Fruit fly (Drosophila melanogaster) whole organism, embryonic: Measurements from ENCODE around the gene Oamb.
A peak's percentile ranks its signal among the peaks of the same experiment; 100 is the strongest.

Source experiments
- Adf1 ChIP-seq: fragments of 200-800 bp; sonication (Bioruptor generic); IDR thresholded peaks from 2 replicates; pipeline ENCODE4 v1.3.6; 2022; ENCODE audit warnings: missing biosample characterization, missing genetic modification characterization
- CG10209 ChIP-seq: fragments of 200-800 bp; sonication (Bioruptor generic); optimal IDR thresholded peaks from 3 replicates; lab custom pipeline; 2017; ENCODE audit warnings: missing biosample characterization, mild to moderate bottlenecking, missing genetic modification characterization, missing genetic modification reagents
- CG11085 ChIP-seq: fragments of 200-800 bp; sonication (Bioruptor generic); IDR thresholded peaks from 2 replicates; pipeline ENCODE4 v1.3.6; 2022; ENCODE audit warnings: missing biosample characterization, missing genetic modification characterization
- CG11695 ChIP-seq: fragments of 200-800 bp; sonication (Bioruptor generic); IDR thresholded peaks from 3 replicates; pipeline ENCODE4 v1.3.6; 2022; ENCODE audit warnings: missing biosample characterization, missing genetic modification characterization
- CG12155 ChIP-seq: fragments of 200-800 bp; sonication (Bioruptor generic); optimal IDR thresholded peaks from 3 replicates; lab custom pipeline; 2016; ENCODE audit warnings: missing biosample characterization, missing genetic modification characterization
- CG13123 ChIP-seq: fragments of 200-800 bp; sonication (Bioruptor generic); optimal IDR thresholded peaks from 2 replicates; lab custom pipeline; 2016; ENCODE audit warnings: missing biosample characterization, missing genetic modification characterization
- CG13894 ChIP-seq: fragments of 200-800 bp; sonication (Bioruptor generic); optimal IDR thresholded peaks from 3 replicates; lab custom pipeline; 2018; ENCODE audit warnings: missing biosample characterization, mild to moderate bottlenecking, missing genetic modification characterization, moderate library complexity
- CG1529 ChIP-seq: fragments of 200-800 bp; sonication (Bioruptor generic); optimal IDR thresholded peaks from 3 replicates; lab custom pipeline; 2018; ENCODE audit warnings: missing biosample characterization, missing genetic modification characterization
- CG15479 ChIP-seq: fragments of 200-800 bp; sonication (Bioruptor generic); optimal IDR thresholded peaks from 3 replicates; lab custom pipeline; 2019; ENCODE audit warnings: missing biosample characterization, mild to moderate bottlenecking, missing genetic modification characterization, moderate library complexity
- CG18764 ChIP-seq: fragments of 200-800 bp; sonication (Bioruptor generic); optimal IDR thresholded peaks from 3 replicates; lab custom pipeline; 2016; ENCODE audit warnings: missing biosample characterization, missing genetic modification characterization
- CG3065 ChIP-seq: fragments of 200-800 bp; sonication (Bioruptor generic); optimal IDR thresholded peaks from 2 replicates; lab custom pipeline; 2016; ENCODE audit warnings: missing biosample characterization, missing genetic modification characterization
- CG32532 ChIP-seq: fragments of 200-800 bp; sonication (Bioruptor generic); IDR thresholded peaks from 2 replicates; pipeline ENCODE4 v1.3.6; 2022; ENCODE audit warnings: missing biosample characterization, missing genetic modification characterization
- CG4820 ChIP-seq: fragments of 200-800 bp; sonication (Bioruptor generic); optimal IDR thresholded peaks from 3 replicates; lab custom pipeline; 2016; ENCODE audit warnings: missing biosample characterization, missing genetic modification characterization
- CG6689 ChIP-seq: fragments of 200-800 bp; sonication (Bioruptor generic); IDR thresholded peaks from 2 replicates; pipeline ENCODE4 v1.3.6; 2022; ENCODE audit warnings: missing biosample characterization, missing genetic modification characterization
- CG7963 ChIP-seq: fragments of 200-800 bp; sonication (Bioruptor generic); IDR thresholded peaks from 3 replicates; pipeline ENCODE4 v1.3.6; 2022; ENCODE audit warnings: missing biosample characterization, missing genetic modification characterization; ENCODE audit not compliant: partially characterized antibody
- CG8290 ChIP-seq, 3 experiments: fragments of 200-800 bp; sonication (Bioruptor generic); optimal IDR thresholded peaks; 2 replicates each; lab custom pipeline; 2016 to 2019; ENCODE audit warnings: missing biosample characterization in 3 of 3, missing genetic modification characterization in 3 of 3, mild to moderate bottlenecking in 2 of 3, moderate library complexity in 1 of 3
- Deaf1 ChIP-seq: fragments of 200-800 bp; optimal IDR thresholded peaks from 3 replicates; lab custom pipeline; 2019; ENCODE audit warnings: missing biosample characterization, mild to moderate bottlenecking, missing genetic modification characterization, moderate library complexity
- Drgx ChIP-seq: fragments of 200-800 bp; sonication (Bioruptor generic); IDR thresholded peaks from 2 replicates; pipeline ENCODE4 v1.3.6; 2022; ENCODE audit warnings: missing biosample characterization, missing genetic modification characterization
- HLH54F ChIP-seq: fragments of 200-800 bp; sonication (Bioruptor generic); optimal IDR thresholded peaks from 3 replicates; lab custom pipeline; 2016; ENCODE audit warnings: missing biosample characterization, missing genetic modification characterization
- Hr3 ChIP-seq: fragments of 200-800 bp; sonication (Bioruptor generic); optimal IDR thresholded peaks from 3 replicates; lab custom pipeline; 2016; ENCODE audit warnings: missing biosample characterization, missing genetic modification characterization
- Hsf ChIP-seq: fragments of 200-800 bp; sonication (Bioruptor generic); optimal IDR thresholded peaks from 3 replicates; lab custom pipeline; 2016; ENCODE audit warnings: missing biosample characterization, missing genetic modification characterization
- Jarid2 ChIP-seq: fragments of 200-800 bp; sonication (Bioruptor generic); optimal IDR thresholded peaks from 3 replicates; lab custom pipeline; 2017; ENCODE audit warnings: mild to moderate bottlenecking, missing biosample characterization, missing genetic modification reagents, missing genetic modification characterization
- MBD-R2 ChIP-seq: fragments of 200-800 bp; sonication (Bioruptor generic); IDR thresholded peaks from 2 replicates; pipeline ENCODE4 v1.3.6; 2022; ENCODE audit warnings: missing biosample characterization, missing genetic modification characterization
- MTF-1 ChIP-seq: fragments of 200-800 bp; sonication (Bioruptor generic); optimal IDR thresholded peaks from 2 replicates; lab custom pipeline; 2018; ENCODE audit warnings: missing biosample characterization, mild to moderate bottlenecking, missing genetic modification characterization, borderline replicate concordance
- Meics ChIP-seq: fragments of 200-800 bp; sonication (Bioruptor generic); optimal IDR thresholded peaks from 2 replicates; lab custom pipeline; 2017; ENCODE audit warnings: missing biosample characterization, mild to moderate bottlenecking, missing genetic modification characterization
- Opbp ChIP-seq: fragments of 200-800 bp; sonication (Bioruptor generic); IDR thresholded peaks from 3 replicates; pipeline ENCODE4 v1.3.6; 2022; ENCODE audit warnings: missing biosample characterization, missing genetic modification characterization; ENCODE audit not compliant: partially characterized antibody
- Spps ChIP-seq: fragments of 200-800 bp; sonication (Bioruptor generic); optimal IDR thresholded peaks from 2 replicates; lab custom pipeline; 2018; ENCODE audit warnings: missing biosample characterization, mild to moderate bottlenecking, missing genetic modification characterization
- Tbp ChIP-seq: fragments of >200 bp; optimal IDR thresholded peaks from 2 replicates; lab custom pipeline; 2018; ENCODE audit warnings: missing biosample characterization, missing genetic modification characterization
- ab ChIP-seq: fragments of 200-800 bp; sonication (Bioruptor generic); optimal IDR thresholded peaks from 2 replicates; lab custom pipeline; 2016; ENCODE audit warnings: missing biosample characterization, missing genetic modification characterization
- abd-A ChIP-seq: fragments of 200-800 bp; sonication (Bioruptor generic); optimal IDR thresholded peaks from 3 replicates; lab custom pipeline; 2019; ENCODE audit warnings: missing biosample characterization, mild to moderate bottlenecking, missing genetic modification characterization, moderate library complexity
- amos ChIP-seq: fragments of 200-800 bp; sonication (Bioruptor generic); IDR thresholded peaks from 2 replicates; pipeline ENCODE4 v1.3.6; 2022; ENCODE audit warnings: missing biosample characterization, missing genetic modification characterization; ENCODE audit not compliant: partially characterized antibody
- bbx ChIP-seq: fragments of 200-800 bp; sonication (Bioruptor generic); IDR thresholded peaks from 2 replicates; pipeline ENCODE4 v1.3.6; 2022; ENCODE audit warnings: missing biosample characterization, missing genetic modification characterization; ENCODE audit not compliant: partially characterized antibody
- bsh ChIP-seq, 2 experiments: fragments of 200-800 bp; sonication (Bioruptor generic); optimal IDR thresholded peaks; 2 replicates each; lab custom pipeline; 2017 to 2018; ENCODE audit warnings: mild to moderate bottlenecking in 2 of 2, missing biosample characterization in 2 of 2, missing genetic modification characterization in 2 of 2, moderate library complexity in 1 of 2
- chif ChIP-seq, 2 experiments: fragments of 200-800 bp; sonication (Bioruptor generic); optimal IDR thresholded peaks; 3 replicates each; lab custom pipeline; 2016; ENCODE audit warnings: missing biosample characterization in 2 of 2, missing genetic modification characterization in 2 of 2
- corto ChIP-seq: fragments of 200-800 bp; sonication (Bioruptor generic); optimal IDR thresholded peaks from 2 replicates; lab custom pipeline; 2016; ENCODE audit warnings: missing biosample characterization, mild to moderate bottlenecking, missing genetic modification characterization, moderate library complexity
- ftz-f1 ChIP-seq: fragments of 200-800 bp; sonication (Bioruptor generic); optimal IDR thresholded peaks from 2 replicates; lab custom pipeline; 2016; ENCODE audit warnings: missing biosample characterization, missing genetic modification characterization
- gcm2 ChIP-seq: fragments of 200-800 bp; sonication (Bioruptor generic); optimal IDR thresholded peaks from 2 replicates; lab custom pipeline; 2016; ENCODE audit warnings: missing biosample characterization, missing genetic modification characterization
- kay ChIP-seq: fragments of 200-800 bp; sonication (Bioruptor generic); optimal IDR thresholded peaks from 2 replicates; lab custom pipeline; 2016; ENCODE audit warnings: missing biosample characterization, missing genetic modification characterization
- lbe ChIP-seq: fragments of 200-800 bp; sonication (Bioruptor generic); optimal IDR thresholded peaks from 2 replicates; lab custom pipeline; 2016; ENCODE audit warnings: missing biosample characterization, mild to moderate bottlenecking, missing genetic modification characterization
- lilli ChIP-seq: fragments of 200-800 bp; sonication (Bioruptor generic); optimal IDR thresholded peaks from 3 replicates; lab custom pipeline; 2016; ENCODE audit warnings: missing biosample characterization, missing genetic modification characterization
- odd ChIP-seq: fragments of 200-800 bp; sonication (Bioruptor generic); optimal IDR thresholded peaks from 2 replicates; lab custom pipeline; 2017; ENCODE audit warnings: missing biosample characterization, mild to moderate bottlenecking, missing genetic modification characterization
- pfk ChIP-seq: fragments of 200-800 bp; sonication (Bioruptor generic); optimal IDR thresholded peaks from 2 replicates; lab custom pipeline; 2018; ENCODE audit warnings: missing biosample characterization, mild to moderate bottlenecking, missing genetic modification characterization, moderate library complexity
- sc ChIP-seq, 3 experiments: fragments of >200 bp in 2 of 3; fragments of 200-800 bp in 1 of 3; sonication (Bioruptor generic) in 1 of 3; optimal IDR thresholded peaks; 2 replicates in 2 of 3; 3 replicates in 1 of 3; lab custom pipeline; 2017; ENCODE audit warnings: mild to moderate bottlenecking in 1 of 3, missing biosample characterization in 1 of 3, missing genetic modification characterization in 1 of 3, missing genetic modification reagents in 1 of 3
- scrt ChIP-seq: fragments of 200-800 bp; sonication (Bioruptor generic); optimal IDR thresholded peaks from 2 replicates; lab custom pipeline; 2018; ENCODE audit warnings: missing biosample characterization, mild to moderate bottlenecking, missing genetic modification characterization, moderate library complexity
- sd ChIP-seq: fragments of 200-800 bp; sonication (Bioruptor generic); optimal IDR thresholded peaks from 3 replicates; lab custom pipeline; 2018; ENCODE audit warnings: missing biosample characterization, mild to moderate bottlenecking, missing genetic modification characterization, moderate library complexity
- shn ChIP-seq: fragments of 200-800 bp; sonication (Bioruptor generic); optimal IDR thresholded peaks from 3 replicates; lab custom pipeline; 2016; ENCODE audit warnings: missing biosample characterization, missing genetic modification characterization
- sr ChIP-seq: fragments of 200-800 bp; sonication (Bioruptor generic); IDR thresholded peaks from 3 replicates; pipeline ENCODE4 v1.3.6; 2022; ENCODE audit warnings: missing biosample characterization, missing genetic modification characterization
- tap ChIP-seq: fragments of 200-800 bp; optimal IDR thresholded peaks from 3 replicates; lab custom pipeline; 2019; ENCODE audit warnings: missing biosample characterization, mild to moderate bottlenecking, missing genetic modification characterization, moderate library complexity
- tin ChIP-seq: fragments of 200-800 bp; sonication (Bioruptor generic); optimal IDR thresholded peaks from 3 replicates; lab custom pipeline; 2016; ENCODE audit warnings: missing biosample characterization, missing genetic modification characterization
- trh ChIP-seq: fragments of 200-800 bp; sonication (Bioruptor generic); optimal IDR thresholded peaks from 2 replicates; lab custom pipeline; 2016; ENCODE audit warnings: missing biosample characterization, missing genetic modification characterization

Gene Oamb

DNA sequence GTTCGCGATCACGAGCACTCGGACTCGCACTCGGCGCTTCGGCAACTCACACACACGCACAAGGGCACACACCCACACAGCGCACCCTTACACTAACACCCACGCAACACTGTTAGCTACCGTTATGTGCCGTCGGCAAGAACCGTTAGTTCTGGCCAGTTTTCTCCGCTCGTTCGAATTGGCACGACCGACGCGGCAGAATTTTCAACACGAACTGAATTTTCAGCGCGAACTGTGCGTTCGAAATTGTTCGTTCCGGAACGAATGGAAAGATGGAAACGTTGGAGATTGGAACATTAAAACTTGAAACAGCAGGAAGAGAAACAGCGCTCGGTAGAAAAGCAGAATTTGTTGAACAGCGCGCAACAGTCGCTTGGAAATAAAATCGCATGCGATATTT is at the start of gene Oamb:
Gene Oamb (minus strand): TSS at position 218 of the 400 bp plus-strand sequence.
- TF ChIP-seq Hr3 (no peak), CG6689 (GFP tag; lab: Robert Waterston, UW) (no peak), scrt (GFP tag; lab: Kevin White, UChicago) (peak; percentile 25), CG8290 (GFP tag; optimal IDR thresholded peaks at IDR 0.05; lab: Kevin White, UChicago) (no peak), CG8290 (tag; optimal IDR thresholded peaks at IDR 0.05; lab: Kevin White, UChicago) (peak in 1 of 2 experiments; percentile 16), Opbp (GFP tag; lab: Robert Waterston, UW) (no peak), Tbp (GFP tag; lab: Kevin White, UChicago) (no peak), Jarid2 (GFP tag; lab: Kevin White, UChicago) (peak; percentile 59), CG13123 (GFP tag; lab: Kevin White, UChicago) (no peak), CG18764 (GFP tag; lab: Kevin White, UChicago) (no peak), pfk (GFP tag; lab: Kevin White, UChicago) (peak; percentile 96), CG11695 (GFP tag; lab: Robert Waterston, UW) (no peak), CG13894 (tag; lab: Kevin White, UChicago) (peak; percentile 8), CG15479 (GFP tag; lab: Kevin White, UChicago) (peak; percentile 16), bbx (no peak), gcm2 (no peak), CG4820 (GFP tag; lab: Kevin White, UChicago) (no peak), shn (GFP tag; lab: Kevin White, UChicago) (no peak), MTF-1 (GFP tag; lab: Kevin White, UChicago) (no peak), odd (no peak), kay (GFP tag; lab: Kevin White, UChicago) (no peak), Meics (no peak), trh (no peak), HLH54F (GFP tag; lab: Kevin White, UChicago) (no peak), CG12155 (GFP tag; lab: Kevin White, UChicago) (no peak), Deaf1 (peak; percentile 87), CG3065 (no peak), ftz-f1 (no peak), tin (GFP tag; lab: Kevin White, UChicago) (no peak), abd-A (peak; percentile 30), Adf1 (GFP tag; lab: Robert Waterston, UW) (no peak), sr (no peak), CG1529 (peak; percentile 59), ab (GFP tag; lab: Kevin White, UChicago) (no peak), amos (GFP tag; lab: Robert Waterston, UW) (peak; percentile 14; the same call in 1 of the 2 replicates), Drgx (GFP tag; lab: Robert Waterston, UW) (no peak), Hsf (GFP tag; lab: Kevin White, UChicago) (no peak), CG10209 (GFP tag; lab: Kevin White, UChicago) (no peak), sc (optimal IDR thresholded peaks at IDR 0.05; lab: Kevin White, UChicago) (no peak), sc (GFP tag; optimal IDR thresholded peaks at IDR 0.05; lab: Kevin White, UChicago) (no peak), CG32532 (GFP tag; lab: Robert Waterston, UW) (no peak)

dm6 chr3R:20764058-20764457 is 49.7 kb upstream of the Oamb start:
- TF ChIP-seq CG12155 (GFP tag; lab: Kevin White, UChicago) (no peak), Drgx (GFP tag; lab: Robert Waterston, UW) (peak; percentile 58; the same call in 1 of the 2 replicates), Spps (tag; lab: Kevin White, UChicago) (no peak), tap (tag; lab: Kevin White, UChicago) (no peak), CG15479 (GFP tag; lab: Kevin White, UChicago) (peak; percentile 10), CG11085 (no peak), lilli (GFP tag; lab: Kevin White, UChicago) (no peak), sd (tag; lab: Kevin White, UChicago) (no peak), corto (GFP tag; lab: Kevin White, UChicago) (peak; percentile 6), MBD-R2 (no peak), bsh (GFP tag; optimal IDR thresholded peaks at IDR 0.05; lab: Kevin White, UChicago) (no peak), chif (GFP tag; optimal IDR thresholded peaks at IDR 0.05; lab: Kevin White, UChicago) (no peak), lbe (GFP tag; lab: Kevin White, UChicago) (peak; percentile 51), CG7963 (GFP tag; lab: Robert Waterston, UW) (no peak)
